Fruit fly (Drosophila melanogaster) whole organism, embryonic: ENCODE results near the gene CG14669.
A peak's percentile ranks its signal among the peaks of the same experiment; 100 is the strongest.

Source experiments
- Abd-B ChIP-seq: fragments of 200-800 bp; sonication (Bioruptor generic); optimal IDR thresholded peaks from 2 replicates; lab custom pipeline; 2018; ENCODE audit warnings: missing biosample characterization, mild to moderate bottlenecking, missing genetic modification characterization, moderate library complexity
- Adf1 ChIP-seq: fragments of 200-800 bp; sonication (Bioruptor generic); IDR thresholded peaks from 2 replicates; pipeline ENCODE4 v1.3.6; 2022; ENCODE audit warnings: missing biosample characterization, missing genetic modification characterization
- Asciz ChIP-seq: fragments of 200-800 bp; sonication (Bioruptor generic); optimal IDR thresholded peaks from 2 replicates; lab custom pipeline; 2017; ENCODE audit warnings: missing biosample characterization, mild to moderate bottlenecking, missing genetic modification characterization, missing genetic modification reagents
- BtbVII ChIP-seq: fragments of 200-800 bp; sonication (Bioruptor generic); optimal IDR thresholded peaks from 3 replicates; lab custom pipeline; 2017; ENCODE audit warnings: missing biosample characterization, mild to moderate bottlenecking, missing genetic modification characterization
- C15 ChIP-seq: fragments of 200-800 bp; sonication (Bioruptor generic); IDR thresholded peaks from 3 replicates; pipeline ENCODE4 v1.3.6; 2022; ENCODE audit warnings: missing biosample characterization, missing genetic modification characterization
- CG11093 ChIP-seq: fragments of 200-800 bp; sonication (Bioruptor generic); IDR thresholded peaks from 3 replicates; pipeline ENCODE4 v1.3.6; 2022; ENCODE audit warnings: missing biosample characterization, missing genetic modification characterization
- CG11247 ChIP-seq: fragments of 200-800 bp; sonication (Bioruptor generic); IDR thresholded peaks from 2 replicates; pipeline ENCODE4 v1.3.6; 2022; ENCODE audit warnings: missing biosample characterization, missing genetic modification characterization
- CG12391 ChIP-seq: fragments of 200-800 bp; sonication (Bioruptor generic); optimal IDR thresholded peaks from 3 replicates; lab custom pipeline; 2018; ENCODE audit warnings: missing biosample characterization, mild to moderate bottlenecking, missing genetic modification characterization, moderate library complexity
- CG12769 ChIP-seq: fragments of 200-800 bp; sonication (Bioruptor generic); optimal IDR thresholded peaks from 2 replicates; lab custom pipeline; 2019; ENCODE audit warnings: missing biosample characterization, mild to moderate bottlenecking, missing genetic modification characterization, moderate library complexity
- CG14965 ChIP-seq: fragments of 200-800 bp; sonication (Bioruptor generic); optimal IDR thresholded peaks from 2 replicates; lab custom pipeline; 2016; ENCODE audit warnings: missing biosample characterization, missing genetic modification characterization, borderline replicate concordance
- CG16813 ChIP-seq: fragments of 200-800 bp; sonication (Bioruptor generic); IDR thresholded peaks from 3 replicates; pipeline ENCODE4 v1.3.6; 2022; ENCODE audit warnings: missing biosample characterization, missing genetic modification characterization; ENCODE audit not compliant: partially characterized antibody
- CG17385 ChIP-seq: fragments of 200-800 bp; sonication (Bioruptor generic); optimal IDR thresholded peaks from 3 replicates; lab custom pipeline; 2018; ENCODE audit warnings: missing biosample characterization, mild to moderate bottlenecking, missing genetic modification characterization
- CG18476 ChIP-seq: fragments of 200-800 bp; sonication (Bioruptor generic); optimal IDR thresholded peaks from 2 replicates; lab custom pipeline; 2016; ENCODE audit warnings: missing biosample characterization, mild to moderate bottlenecking, missing genetic modification characterization
- CG2120 ChIP-seq: fragments of 200-800 bp; sonication (Bioruptor generic); optimal IDR thresholded peaks from 3 replicates; lab custom pipeline; 2016; ENCODE audit warnings: missing biosample characterization, missing genetic modification characterization
- CG31388 ChIP-seq: fragments of 200-800 bp; sonication (Bioruptor generic); optimal IDR thresholded peaks from 2 replicates; lab custom pipeline; 2016; ENCODE audit warnings: missing biosample characterization, missing genetic modification characterization
- CG3281 ChIP-seq: fragments of 200-800 bp; sonication (Bioruptor generic); optimal IDR thresholded peaks from 3 replicates; lab custom pipeline; 2017; ENCODE audit warnings: missing biosample characterization, mild to moderate bottlenecking, missing genetic modification characterization
- CG3726 ChIP-seq: fragments of 200-800 bp; sonication (Bioruptor generic); IDR thresholded peaks from 3 replicates; pipeline ENCODE4, ENCODE4 v1.3.6; 2022; ENCODE audit warnings: missing biosample characterization, missing genetic modification characterization
- CG4424 ChIP-seq: fragments of 200-800 bp; sonication (Bioruptor generic); optimal IDR thresholded peaks from 3 replicates; lab custom pipeline; 2016; ENCODE audit warnings: missing biosample characterization, missing genetic modification characterization
- CG6854 ChIP-seq: fragments of 200-800 bp; sonication (Bioruptor generic); optimal IDR thresholded peaks from 3 replicates; lab custom pipeline; 2017; ENCODE audit warnings: missing biosample characterization, mild to moderate bottlenecking, missing genetic modification characterization
- CG7556 ChIP-seq: fragments of 200-800 bp; sonication (Bioruptor generic); optimal IDR thresholded peaks from 2 replicates; lab custom pipeline; 2017; ENCODE audit warnings: missing biosample characterization, mild to moderate bottlenecking, missing genetic modification characterization
- CG9215 ChIP-seq: fragments of 200-800 bp; sonication (Bioruptor generic); IDR thresholded peaks from 2 replicates; pipeline ENCODE4 v1.3.6; 2022; ENCODE audit warnings: missing biosample characterization, missing genetic modification characterization
- Dll ChIP-seq: fragments of 200-800 bp; sonication (Bioruptor generic); IDR thresholded peaks from 4 replicates; pipeline ENCODE4 v1.3.6; 2022; ENCODE audit warnings: missing biosample characterization, missing genetic modification characterization; ENCODE audit not compliant: partially characterized antibody
- Hsf ChIP-seq: fragments of 200-800 bp; sonication (Bioruptor generic); optimal IDR thresholded peaks from 3 replicates; lab custom pipeline; 2016; ENCODE audit warnings: missing biosample characterization, missing genetic modification characterization
- Pdp1 ChIP-seq, 2 experiments: fragments of 200-800 bp; sonication (Bioruptor generic); optimal IDR thresholded peaks; 3 replicates each; lab custom pipeline; 2016; ENCODE audit warnings: missing biosample characterization in 2 of 2, missing genetic modification characterization in 2 of 2, mild to moderate bottlenecking in 1 of 2, moderate library complexity in 1 of 2
- Scr ChIP-seq: fragments of 200-800 bp; sonication (Bioruptor generic); IDR thresholded peaks from 2 replicates; pipeline ENCODE4 v1.3.6; 2022; ENCODE audit warnings: missing biosample characterization, missing genetic modification characterization; ENCODE audit not compliant: partially characterized antibody
- Sox100B ChIP-seq: fragments of 200-800 bp; sonication (Bioruptor generic); optimal IDR thresholded peaks from 3 replicates; lab custom pipeline; 2018; ENCODE audit warnings: missing biosample characterization, mild to moderate bottlenecking, missing genetic modification characterization
- Ssrp ChIP-seq: fragments of 200-800 bp; sonication (Bioruptor generic); optimal IDR thresholded peaks from 2 replicates; lab custom pipeline; 2018; ENCODE audit warnings: missing biosample characterization, mild to moderate bottlenecking, missing genetic modification characterization, moderate library complexity
- Trl ChIP-seq, 3 experiments: fragments of >200 bp in 2 of 3; fragments of 200-800 bp in 1 of 3; sonication (Bioruptor generic) in 1 of 3; optimal IDR thresholded peaks; 2 replicates in 1 of 3; 3 replicates in 2 of 3; lab custom pipeline; 2016 to 2017; ENCODE audit warnings: missing biosample characterization in 1 of 3, missing genetic modification characterization in 1 of 3
- Xbp1 ChIP-seq: fragments of 200-800 bp; sonication (Bioruptor generic); optimal IDR thresholded peaks from 3 replicates; lab custom pipeline; 2016; ENCODE audit warnings: missing biosample characterization, mild to moderate bottlenecking, missing genetic modification characterization
- bigmax ChIP-seq: fragments of 200-800 bp; sonication (Bioruptor generic); optimal IDR thresholded peaks from 2 replicates; lab custom pipeline; 2018; ENCODE audit warnings: missing biosample characterization, mild to moderate bottlenecking, missing genetic modification characterization
- bsh ChIP-seq, 2 experiments: fragments of 200-800 bp; sonication (Bioruptor generic); optimal IDR thresholded peaks; 2 replicates each; lab custom pipeline; 2017 to 2018; ENCODE audit warnings: mild to moderate bottlenecking in 2 of 2, missing biosample characterization in 2 of 2, missing genetic modification characterization in 2 of 2, moderate library complexity in 1 of 2
- cad ChIP-seq: fragments of >200 bp; optimal IDR thresholded peaks from 2 replicates; lab custom pipeline; 2017; ENCODE audit warnings: missing biosample characterization, missing genetic modification characterization
- h ChIP-seq: fragments of >200 bp; optimal IDR thresholded peaks from 2 replicates; lab custom pipeline; 2017
- insv ChIP-seq, 2 experiments: fragments of 200-800 bp; sonication (Bioruptor generic); optimal IDR thresholded peaks; 3 replicates each; lab custom pipeline; 2016 to 2018; ENCODE audit warnings: missing biosample characterization in 2 of 2, missing genetic modification characterization in 2 of 2
- jumu ChIP-seq: fragments of 200-800 bp; sonication (Bioruptor generic); optimal IDR thresholded peaks from 3 replicates; lab custom pipeline; 2016; ENCODE audit warnings: missing biosample characterization, missing genetic modification characterization
- nerfin-2 ChIP-seq: fragments of 200-800 bp; sonication (Bioruptor generic); IDR thresholded peaks from 2 replicates; pipeline ENCODE4 v1.3.6; 2022; ENCODE audit warnings: missing biosample characterization, missing genetic modification characterization; ENCODE audit not compliant: partially characterized antibody
- pan ChIP-seq, 4 experiments: fragments of >200 bp in 3 of 4; fragments of 200-800 bp in 1 of 4; sonication (Bioruptor generic) in 1 of 4; optimal IDR thresholded peaks in 3 of 4; IDR thresholded peaks in 1 of 4; 2 replicates each; pipeline versions ENCODE4 v1.3.6 to Lab custom; 2017 to 2022; ENCODE audit warnings: missing biosample characterization in 2 of 4, missing genetic modification characterization in 2 of 4, mixed read lengths in 1 of 4
- phol ChIP-seq: fragments of 200-800 bp; sonication (Bioruptor generic); optimal IDR thresholded peaks from 3 replicates; lab custom pipeline; 2018; ENCODE audit warnings: missing biosample characterization, mild to moderate bottlenecking, missing genetic modification characterization, moderate library complexity
- pum ChIP-seq: fragments of 200-800 bp; sonication (Bioruptor generic); optimal IDR thresholded peaks from 2 replicates; lab custom pipeline; 2016; ENCODE audit warnings: missing biosample characterization, missing genetic modification characterization
- pzg ChIP-seq: fragments of 200-800 bp; sonication (Bioruptor generic); optimal IDR thresholded peaks from 3 replicates; lab custom pipeline; 2018; ENCODE audit warnings: missing biosample characterization, mild to moderate bottlenecking, missing genetic modification characterization, moderate library complexity
- zf30C ChIP-seq: fragments of 200-800 bp; sonication (Bioruptor generic); optimal IDR thresholded peaks from 3 replicates; lab custom pipeline; 2018; ENCODE audit warnings: missing biosample characterization, mild to moderate bottlenecking, missing genetic modification characterization

Gene CG14669

dm6 chr3R:5463199-5463949, 49.0 kb downstream of the CG14669 start (continued):
- TF ChIP-seq pan (optimal IDR thresholded peaks at IDR 0.05; lab: Kevin White, UChicago): no peak
- no peak for TF ChIP-seq pan (GFP tag; optimal IDR thresholded peaks at IDR 0.05 in 1 of 2, IDR thresholded peaks at IDR 0.05 in 1 of 2)
- no peak for TF ChIP-seq CG12391 (tag; lab: Kevin White, UChicago)
- no peak for TF ChIP-seq BtbVII (GFP tag; lab: Kevin White, UChicago)
- no peak for TF ChIP-seq pum (GFP tag; lab: Kevin White, UChicago)
- no peak for TF ChIP-seq h (lab: Kevin White, UChicago)
- peak; percentile 29; the same call in 1 of the 4 replicates for TF ChIP-seq Dll (GFP tag; lab: Robert Waterston, UW)
- 0 out of 3 replicates have a peak, but pooled peaks have one; percentile 6 for TF ChIP-seq CG16813 (GFP tag; lab: Robert Waterston, UW)
- TF ChIP-seq Sox100B (GFP tag; lab: Kevin White, UChicago): no peak
- TF ChIP-seq cad (GFP tag; lab: Kevin White, UChicago): no peak
- no peak for TF ChIP-seq CG3281 (GFP tag; lab: Kevin White, UChicago)
- 0 out of 2 replicates have a peak, but pooled peaks have one; percentile 26 for TF ChIP-seq Scr (GFP tag; lab: Robert Waterston, UW)
- TF ChIP-seq CG9215 (GFP tag; lab: Robert Waterston, UW): no peak
- peak; percentile 68 for TF ChIP-seq phol (tag; lab: Kevin White, UChicago)
- no peak for TF ChIP-seq CG11247 (GFP tag; lab: Robert Waterston, UW)
- no peak for TF ChIP-seq CG6854 (GFP tag; lab: Kevin White, UChicago)
- TF ChIP-seq Trl (optimal IDR thresholded peaks at IDR 0.05; lab: Kevin White, UChicago): no peak
- TF ChIP-seq Trl (GFP tag; optimal IDR thresholded peaks at IDR 0.05; lab: Kevin White, UChicago): no peak
- peak in 1 of 2 experiments; percentile 40 for TF ChIP-seq insv (GFP tag; optimal IDR thresholded peaks at IDR 0.05; lab: Kevin White, UChicago)
- no peak for TF ChIP-seq Adf1 (GFP tag; lab: Robert Waterston, UW)
- no peak for TF ChIP-seq CG31388 (GFP tag; lab: Kevin White, UChicago)
- no peak for TF ChIP-seq nerfin-2 (GFP tag; lab: Robert Waterston, UW)
- no peak for TF ChIP-seq CG4424 (GFP tag; lab: Kevin White, UChicago)
- TF ChIP-seq CG3726: no peak
- no peak for TF ChIP-seq zf30C (GFP tag; lab: Kevin White, UChicago)
- TF ChIP-seq CG18476 (GFP tag; lab: Kevin White, UChicago): no peak
- TF ChIP-seq Asciz: no peak
- TF ChIP-seq CG17385 (GFP tag; lab: Kevin White, UChicago): no peak
- no peak for TF ChIP-seq CG2120
- TF ChIP-seq pzg (GFP tag; lab: Kevin White, UChicago): peak; percentile 55
- peak; percentile 47 for TF ChIP-seq CG12769 (tag; lab: Kevin White, UChicago)
- no peak for TF ChIP-seq jumu (GFP tag; lab: Kevin White, UChicago)
- TF ChIP-seq CG14965 (GFP tag; lab: Kevin White, UChicago): no peak
- TF ChIP-seq Pdp1 (GFP tag; optimal IDR thresholded peaks at IDR 0.05; lab: Kevin White, UChicago): peak in 1 of 2 experiments; percentile 66
- TF ChIP-seq C15: no peak
- no peak for TF ChIP-seq CG7556 (GFP tag; lab: Kevin White, UChicago)
- no peak for TF ChIP-seq bsh (GFP tag; optimal IDR thresholded peaks at IDR 0.05; lab: Kevin White, UChicago)
- TF ChIP-seq Hsf (GFP tag; lab: Kevin White, UChicago): no peak
- no peak for TF ChIP-seq Xbp1
- no peak for TF ChIP-seq Abd-B (GFP tag; lab: Kevin White, UChicago)
- TF ChIP-seq CG11093 (GFP tag; lab: Robert Waterston, UW): no peak
- TF ChIP-seq bigmax (GFP tag; lab: Kevin White, UChicago): no peak
- no peak for TF ChIP-seq Ssrp (tag; lab: Kevin White, UChicago)
